Fruit fly (Drosophila melanogaster) Kc167 (cell line): ENCODE data around the gene CG7342.

Experiments
- Myc ChIP-seq: fragments of >200 bp; optimal IDR thresholded peaks from 2 replicates; lab custom pipeline; 2017; ENCODE audit warnings: missing external identifiers
- Sin3A ChIP-seq: fragments of >200 bp; optimal IDR thresholded peaks from 2 replicates; lab custom pipeline; 2018; ENCODE audit warnings: missing external identifiers
- h ChIP-seq: fragments of >200 bp; optimal IDR thresholded peaks from 3 replicates; lab custom pipeline; 2018; ENCODE audit warnings: missing external identifiers
- insv ChIP-seq: fragments of >200 bp; optimal IDR thresholded peaks from 3 replicates; lab custom pipeline; 2018; ENCODE audit warnings: missing external identifiers
- psq ChIP-seq: fragments of >200 bp; optimal IDR thresholded peaks from 2 replicates; lab custom pipeline; 2017; ENCODE audit warnings: missing external identifiers
- ttk ChIP-seq: sonication (Bioruptor generic); optimal IDR thresholded peaks from 2 replicates; lab custom pipeline; 2017; ENCODE audit warnings: missing external identifiers

CG7342 gene

dm6 chr3R:19602996-19603395 is at the start of gene CG7342:
Gene CG7342, plus strand, starts transcription at chr3R:19603375.
- no peak for TF ChIP-seq ttk (lab: Kevin White, UChicago)
- no peak for TF ChIP-seq insv
- TF ChIP-seq Sin3A (lab: Kevin White, UChicago) = no peak
- no peak for TF ChIP-seq psq (lab: Kevin White, UChicago)

- TF ChIP-seq insv = no peak
Observed at dm6 chr3R:19568736-19569135, 34.4 kb upstream of the CG7342 start.

dm6 chr3R:19569139-19569538 is 34.0 kb upstream of the CG7342 start:
- TF ChIP-seq insv (no peak), h (lab: Kevin White, UChicago) (no peak), psq (lab: Kevin White, UChicago) (no peak), ttk (lab: Kevin White, UChicago) (no peak), Myc (lab: Kevin White, UChicago) (no peak), Sin3A (lab: Kevin White, UChicago) (no peak)

- no peak for TF ChIP-seq insv
- TF ChIP-seq psq (lab: Kevin White, UChicago) = no peak
- no peak for TF ChIP-seq Myc (lab: Kevin White, UChicago)
- no peak for TF ChIP-seq h (lab: Kevin White, UChicago)
- no peak for TF ChIP-seq ttk (lab: Kevin White, UChicago)
- TF ChIP-seq Sin3A (lab: Kevin White, UChicago) = no peak
Observed at dm6 chr3R:19569654-19570053, 33.5 kb upstream of the CG7342 start.

dm6 chr3R:19571195-19571594 is 32.0 kb upstream of the CG7342 start:
- TF ChIP-seq Sin3A (lab: Kevin White, UChicago) = no peak
- TF ChIP-seq Myc (lab: Kevin White, UChicago) = no peak
- TF ChIP-seq ttk (lab: Kevin White, UChicago) = no peak
- no peak for TF ChIP-seq psq (lab: Kevin White, UChicago)
- no peak for TF ChIP-seq insv
- no peak for TF ChIP-seq h (lab: Kevin White, UChicago)

dm6 chr3R:19571938-19572337 is 31.2 kb upstream of the CG7342 start:
- TF ChIP-seq insv = no peak
- TF ChIP-seq Sin3A (lab: Kevin White, UChicago) = no peak
- no peak for TF ChIP-seq h (lab: Kevin White, UChicago)
- TF ChIP-seq Myc (lab: Kevin White, UChicago) = no peak
- TF ChIP-seq ttk (lab: Kevin White, UChicago) = no peak
- no peak for TF ChIP-seq psq (lab: Kevin White, UChicago)

dm6 chr3R:19581829-19582228 is 21.3 kb upstream of the CG7342 start:
- TF ChIP-seq insv (no peak), ttk (lab: Kevin White, UChicago) (no peak), psq (lab: Kevin White, UChicago) (no peak), h (lab: Kevin White, UChicago) (no peak), Myc (lab: Kevin White, UChicago) (no peak), Sin3A (lab: Kevin White, UChicago) (no peak)

dm6 chr3R:19583311-19583710 is 19.9 kb upstream of the CG7342 start:
- no peak for TF ChIP-seq psq (lab: Kevin White, UChicago)
- no peak for TF ChIP-seq ttk (lab: Kevin White, UChicago)

dm6 chr3R:19584818-19585217 is 18.4 kb upstream of the CG7342 start:
- TF ChIP-seq ttk (lab: Kevin White, UChicago) = no peak

- TF ChIP-seq h (lab: Kevin White, UChicago) (no peak), Myc (lab: Kevin White, UChicago) (no peak), insv (no peak), Sin3A (lab: Kevin White, UChicago) (no peak), ttk (lab: Kevin White, UChicago) (no peak), psq (lab: Kevin White, UChicago) (no peak)
Observed at dm6 chr3R:19586319-19586718, 16.9 kb upstream of the CG7342 start.

- TF ChIP-seq Sin3A (lab: Kevin White, UChicago) (no peak), Myc (lab: Kevin White, UChicago) (no peak), psq (lab: Kevin White, UChicago) (no peak), ttk (lab: Kevin White, UChicago) (no peak), h (lab: Kevin White, UChicago) (no peak), insv (no peak)
Observed at dm6 chr3R:19587652-19588051, 15.5 kb upstream of the CG7342 start.

dm6 chr3R:19598855-19599254 is 4.3 kb upstream of the CG7342 start, which contains the start of gene Cpr92A:
Gene Cpr92A, minus strand, starts transcription at chr3R:19598955.
- TF ChIP-seq Myc (lab: Kevin White, UChicago) = no peak
- TF ChIP-seq Sin3A (lab: Kevin White, UChicago) = no peak
- no peak for TF ChIP-seq ttk (lab: Kevin White, UChicago)
- no peak for TF ChIP-seq psq (lab: Kevin White, UChicago)
- TF ChIP-seq h (lab: Kevin White, UChicago) = no peak
- TF ChIP-seq insv = no peak

dm6 chr3R:19600335-19600734 is 2.8 kb upstream of the CG7342 start, which contains the start of gene CG7333:
Gene CG7333, plus strand, starts transcription at chr3R:19600635.
- TF ChIP-seq Sin3A (lab: Kevin White, UChicago) (no peak), h (lab: Kevin White, UChicago) (no peak), Myc (lab: Kevin White, UChicago) (no peak), ttk (lab: Kevin White, UChicago) (no peak), insv (no peak), psq (lab: Kevin White, UChicago) (no peak)
